Worm (Caenorhabditis elegans) whole organism, L4/young adult: ENCODE results near the gene Y38E10A.8.

Source experiments
- dao-5 ChIP-seq: sonication (generic microtip); optimal IDR thresholded peaks from 2 replicates; lab custom pipeline; 2016; ENCODE audit warnings: missing genotype, missing genetic modification characterization, moderate library complexity, missing compliant biosample characterization
- him-1 ChIP-seq: sonication (generic microtip); optimal IDR thresholded peaks from 2 replicates; lab custom pipeline; 2016; ENCODE audit warnings: missing genotype, missing genetic modification reagents, missing genetic modification characterization, missing compliant biosample characterization

- TF ChIP-seq him-1 (tag; lab: Kevin White, UChicago) (no peak), dao-5 (tag; lab: Kevin White, UChicago) (no peak)
Measured at ce11 chrII:12608653-12609052, 1.7 kb downstream of the Y38E10A.8 start, which contains the start of gene Y38E10A.9.
